Worm (Caenorhabditis elegans) whole organism, L2 larva: ENCODE data around the gene enu-3.6.

ENCODE experiments used
- aly-2 ChIP-seq: fragments of 150-350 bp; optimal IDR thresholded peaks from 2 replicates; lab custom pipeline; 2014; ENCODE audit warnings: missing biosample characterization, missing genetic modification characterization
- ama-1 ChIP-seq: fragments of 150-350 bp; optimal IDR thresholded peaks from 2 replicates; lab custom pipeline; 2018; ENCODE audit warnings: inconsistent platforms
- egl-27 ChIP-seq: sonication (generic microtip); optimal IDR thresholded peaks from 3 replicates; lab custom pipeline; 2017; ENCODE audit warnings: missing biosample characterization, missing genetic modification reagents, missing genetic modification characterization
- fos-1 ChIP-seq: fragments of 150-350 bp; optimal IDR thresholded peaks from 2 replicates; lab custom pipeline; 2014; ENCODE audit warnings: missing biosample characterization, missing genetic modification characterization
- lin-39 ChIP-seq: fragments of 150-350 bp; optimal IDR thresholded peaks from 2 replicates; lab custom pipeline; 2014; ENCODE audit warnings: missing biosample characterization, missing genetic modification reagents, missing genetic modification characterization
- lsy-2 ChIP-seq, 2 experiments: fragments of 150-350 bp in 1 of 2; sonication (generic microtip) in 1 of 2; optimal IDR thresholded peaks; 2 replicates each; lab custom pipeline; 2014 to 2017; ENCODE audit warnings: missing biosample characterization in 2 of 2, missing genetic modification characterization in 2 of 2
- mdl-1 ChIP-seq, 2 experiments: fragments of 150-350 bp in 1 of 2; sonication (generic microtip) in 1 of 2; optimal IDR thresholded peaks; 2 replicates each; lab custom pipeline; 2017; ENCODE audit warnings: missing biosample characterization in 2 of 2, missing genetic modification characterization in 2 of 2
- nhr-11 ChIP-seq: fragments of 150-350 bp; optimal IDR thresholded peaks from 2 replicates; lab custom pipeline; 2014; ENCODE audit warnings: missing biosample characterization, missing genetic modification characterization
- nhr-129 ChIP-seq: fragments of 150-350 bp; optimal IDR thresholded peaks from 2 replicates; lab custom pipeline; 2014; ENCODE audit warnings: missing biosample characterization, missing genetic modification characterization
- nhr-25 ChIP-seq: fragments of 150-350 bp; sonication (generic microtip); optimal IDR thresholded peaks from 3 replicates; lab custom pipeline; 2014; ENCODE audit warnings: missing biosample characterization, missing genetic modification characterization
- nhr-6 ChIP-seq: fragments of 150-350 bp; optimal IDR thresholded peaks from 2 replicates; lab custom pipeline; 2014; ENCODE audit warnings: missing biosample characterization, missing genetic modification characterization
- zag-1 ChIP-seq: fragments of 150-350 bp; optimal IDR thresholded peaks from 2 replicates; lab custom pipeline; 2014; ENCODE audit warnings: missing biosample characterization, missing genetic modification characterization

- TF ChIP-seq nhr-6 (tag; lab: Kevin White, UChicago) (no peak), mdl-1 (tag; optimal IDR thresholded peaks at IDR 0.05; lab: Kevin White, UChicago) (no peak), nhr-25 (tag; lab: Kevin White, UChicago) (no peak), ama-1 (lab: Kevin White, UChicago) (no peak), fos-1 (tag; lab: Kevin White, UChicago) (no peak), egl-27 (tag; lab: Kevin White, UChicago) (no peak), nhr-129 (tag; lab: Kevin White, UChicago) (no peak), aly-2 (tag; lab: Kevin White, UChicago) (no peak), lin-39 (no peak), lsy-2 (tag; optimal IDR thresholded peaks at IDR 0.05; lab: Kevin White, UChicago) (no peak), zag-1 (tag; lab: Kevin White, UChicago) (no peak), nhr-11 (tag; lab: Kevin White, UChicago) (no peak)
Observed at ce11 chrIII:10702805-10703204, 47.4 kb upstream of the enu-3.6 start.
